Fruit fly (Drosophila melanogaster) whole organism, embryonic: ENCODE measurements around the gene CG12659.

Source experiments
- CG10147 ChIP-seq: fragments of 200-800 bp; sonication (Bioruptor generic); optimal IDR thresholded peaks from 2 replicates; lab custom pipeline; 2019; ENCODE audit warnings: missing biosample characterization, mild to moderate bottlenecking, missing genetic modification characterization, moderate library complexity
- CG10543 ChIP-seq: fragments of 200-800 bp; sonication (Bioruptor generic); optimal IDR thresholded peaks from 3 replicates; lab custom pipeline; 2017; ENCODE audit warnings: missing biosample characterization, mild to moderate bottlenecking, missing genetic modification characterization, moderate library complexity
- CG11093 ChIP-seq: fragments of 200-800 bp; sonication (Bioruptor generic); IDR thresholded peaks from 3 replicates; pipeline ENCODE4 v1.3.6; 2022; ENCODE audit warnings: missing biosample characterization, missing genetic modification characterization
- CG12071 ChIP-seq: fragments of 200-800 bp; sonication (Bioruptor generic); optimal IDR thresholded peaks from 3 replicates; lab custom pipeline; 2018; ENCODE audit warnings: missing biosample characterization, mild to moderate bottlenecking, missing genetic modification characterization
- CG12744 ChIP-seq: fragments of 200-800 bp; sonication (Bioruptor generic); optimal IDR thresholded peaks from 2 replicates; lab custom pipeline; 2016; ENCODE audit warnings: missing biosample characterization, missing genetic modification characterization
- CG12769 ChIP-seq: fragments of 200-800 bp; sonication (Bioruptor generic); optimal IDR thresholded peaks from 2 replicates; lab custom pipeline; 2019; ENCODE audit warnings: missing biosample characterization, mild to moderate bottlenecking, missing genetic modification characterization, moderate library complexity
- CG12942 ChIP-seq: fragments of 200-800 bp; sonication (Bioruptor generic); optimal IDR thresholded peaks from 3 replicates; lab custom pipeline; 2016; ENCODE audit warnings: missing biosample characterization, missing genetic modification characterization
- CG13424 ChIP-seq: fragments of 200-800 bp; sonication (Bioruptor generic); optimal IDR thresholded peaks from 2 replicates; lab custom pipeline; 2019; ENCODE audit warnings: missing biosample characterization, mild to moderate bottlenecking, missing genetic modification characterization, moderate library complexity
- CG15073 ChIP-seq: fragments of 200-800 bp; sonication (Bioruptor generic); optimal IDR thresholded peaks from 2 replicates; lab custom pipeline; 2016; ENCODE audit warnings: missing biosample characterization, missing genetic modification characterization
- CG17568 ChIP-seq: fragments of 200-800 bp; sonication (Bioruptor generic); optimal IDR thresholded peaks from 2 replicates; lab custom pipeline; 2018; ENCODE audit warnings: missing biosample characterization, mild to moderate bottlenecking, missing genetic modification characterization, moderate library complexity
- CG2202 ChIP-seq: fragments of 200-800 bp; sonication (Bioruptor generic); optimal IDR thresholded peaks from 2 replicates; lab custom pipeline; 2018; ENCODE audit warnings: missing biosample characterization, mild to moderate bottlenecking, missing genetic modification characterization
- CG2875 ChIP-seq: fragments of 200-800 bp; sonication (Bioruptor generic); optimal IDR thresholded peaks from 2 replicates; lab custom pipeline; 2017; ENCODE audit warnings: missing biosample characterization, mild to moderate bottlenecking, missing genetic modification characterization, missing genetic modification reagents
- CG6689 ChIP-seq: fragments of 200-800 bp; sonication (Bioruptor generic); IDR thresholded peaks from 2 replicates; pipeline ENCODE4 v1.3.6; 2022; ENCODE audit warnings: missing biosample characterization, missing genetic modification characterization
- CG7271 ChIP-seq: fragments of 200-800 bp; sonication (Bioruptor generic); optimal IDR thresholded peaks from 2 replicates; lab custom pipeline; 2018; ENCODE audit warnings: missing biosample characterization, mild to moderate bottlenecking, missing genetic modification characterization, moderate library complexity
- CG7745 ChIP-seq: fragments of 200-800 bp; sonication (Bioruptor generic); optimal IDR thresholded peaks from 2 replicates; lab custom pipeline; 2018; ENCODE audit warnings: missing biosample characterization, mild to moderate bottlenecking, missing genetic modification characterization, moderate library complexity
- CG8281 ChIP-seq: fragments of 200-800 bp; sonication (Bioruptor generic); optimal IDR thresholded peaks from 2 replicates; lab custom pipeline; 2018; ENCODE audit warnings: missing biosample characterization, mild to moderate bottlenecking, missing genetic modification characterization, moderate library complexity
- CG9437 ChIP-seq: fragments of 200-800 bp; sonication (Bioruptor generic); optimal IDR thresholded peaks from 2 replicates; lab custom pipeline; 2018; ENCODE audit warnings: missing biosample characterization, mild to moderate bottlenecking, missing genetic modification characterization
- CG9797 ChIP-seq: fragments of 200-800 bp; sonication (Bioruptor generic); optimal IDR thresholded peaks from 3 replicates; lab custom pipeline; 2018; ENCODE audit warnings: missing biosample characterization, mild to moderate bottlenecking, missing genetic modification characterization
- Camta ChIP-seq: fragments of 200-800 bp; sonication (Bioruptor generic); optimal IDR thresholded peaks from 2 replicates; lab custom pipeline; 2016; ENCODE audit warnings: missing biosample characterization, missing genetic modification characterization
- CoRest ChIP-seq: fragments of 200-800 bp; sonication (Bioruptor generic); optimal IDR thresholded peaks from 3 replicates; lab custom pipeline; 2018; ENCODE audit warnings: missing biosample characterization, mild to moderate bottlenecking, missing genetic modification characterization, moderate library complexity
- Dad ChIP-seq: fragments of 200-800 bp; sonication (Bioruptor generic); optimal IDR thresholded peaks from 3 replicates; lab custom pipeline; 2016; ENCODE audit warnings: missing biosample characterization, missing genetic modification characterization
- Doc3 ChIP-seq: fragments of 200-800 bp; sonication (Bioruptor generic); IDR thresholded peaks from 3 replicates; pipeline ENCODE4 v1.3.6; 2022; ENCODE audit warnings: missing biosample characterization, missing genetic modification characterization; ENCODE audit not compliant: partially characterized antibody
- Drgx ChIP-seq: fragments of 200-800 bp; sonication (Bioruptor generic); IDR thresholded peaks from 2 replicates; pipeline ENCODE4 v1.3.6; 2022; ENCODE audit warnings: missing biosample characterization, missing genetic modification characterization
- Hmx ChIP-seq: fragments of 200-800 bp; sonication (Bioruptor generic); optimal IDR thresholded peaks from 2 replicates; lab custom pipeline; 2016; ENCODE audit warnings: missing biosample characterization, missing genetic modification characterization
- MBD-R2 ChIP-seq: fragments of 200-800 bp; sonication (Bioruptor generic); IDR thresholded peaks from 2 replicates; pipeline ENCODE4 v1.3.6; 2022; ENCODE audit warnings: missing biosample characterization, missing genetic modification characterization
- Mes4 ChIP-seq: fragments of 200-800 bp; sonication (Bioruptor generic); optimal IDR thresholded peaks from 2 replicates; lab custom pipeline; 2016; ENCODE audit warnings: missing biosample characterization, missing genetic modification characterization
- NC2α ChIP-seq: fragments of 200-800 bp; sonication (Bioruptor generic); optimal IDR thresholded peaks from 2 replicates; lab custom pipeline; 2016; ENCODE audit warnings: missing biosample characterization, missing genetic modification characterization
- Rfx ChIP-seq: fragments of 200-800 bp; sonication (Bioruptor generic); IDR thresholded peaks from 2 replicates; pipeline ENCODE4 v1.3.6; 2022; ENCODE audit warnings: missing biosample characterization, missing genetic modification characterization
- Sox102F ChIP-seq: fragments of 200-800 bp; sonication (Bioruptor generic); optimal IDR thresholded peaks from 2 replicates; lab custom pipeline; 2018; ENCODE audit warnings: missing biosample characterization, mild to moderate bottlenecking, missing genetic modification characterization, moderate library complexity
- Vsx1 ChIP-seq: fragments of 200-800 bp; sonication (Bioruptor generic); optimal IDR thresholded peaks from 2 replicates; lab custom pipeline; 2017; ENCODE audit warnings: missing biosample characterization, mild to moderate bottlenecking, missing genetic modification characterization, missing genetic modification reagents
- amos ChIP-seq: fragments of 200-800 bp; sonication (Bioruptor generic); IDR thresholded peaks from 2 replicates; pipeline ENCODE4 v1.3.6; 2022; ENCODE audit warnings: missing biosample characterization, missing genetic modification characterization; ENCODE audit not compliant: partially characterized antibody
- ase ChIP-seq: fragments of 200-800 bp; sonication (Bioruptor generic); IDR thresholded peaks from 3 replicates; pipeline ENCODE4 v1.3.6; 2022; ENCODE audit warnings: missing biosample characterization, missing genetic modification characterization
- ash1 ChIP-seq: fragments of 200-800 bp; sonication (Bioruptor generic); optimal IDR thresholded peaks from 2 replicates; lab custom pipeline; 2018; ENCODE audit warnings: missing biosample characterization, mild to moderate bottlenecking, missing genetic modification characterization
- bab2 ChIP-seq: fragments of 200-800 bp; sonication (Bioruptor generic); optimal IDR thresholded peaks from 2 replicates; lab custom pipeline; 2016; ENCODE audit warnings: missing biosample characterization, missing genetic modification characterization
- bigmax ChIP-seq: fragments of 200-800 bp; sonication (Bioruptor generic); optimal IDR thresholded peaks from 2 replicates; lab custom pipeline; 2018; ENCODE audit warnings: missing biosample characterization, mild to moderate bottlenecking, missing genetic modification characterization
- en ChIP-seq: fragments of 200-800 bp; sonication (Bioruptor generic); optimal IDR thresholded peaks from 2 replicates; lab custom pipeline; 2016; ENCODE audit warnings: missing biosample characterization, missing genetic modification characterization
- ewg ChIP-seq: fragments of 200-800 bp; sonication (Bioruptor generic); optimal IDR thresholded peaks from 3 replicates; lab custom pipeline; 2017; ENCODE audit warnings: mild to moderate bottlenecking, missing biosample characterization, missing genetic modification reagents, missing genetic modification characterization
- gcm2 ChIP-seq: fragments of 200-800 bp; sonication (Bioruptor generic); optimal IDR thresholded peaks from 2 replicates; lab custom pipeline; 2016; ENCODE audit warnings: missing biosample characterization, missing genetic modification characterization
- gem ChIP-seq: fragments of 200-800 bp; sonication (Bioruptor generic); optimal IDR thresholded peaks from 2 replicates; lab custom pipeline; 2019; ENCODE audit warnings: missing biosample characterization, mild to moderate bottlenecking, missing genetic modification characterization, moderate library complexity
- gfzf ChIP-seq: fragments of 200-800 bp; sonication (Bioruptor generic); optimal IDR thresholded peaks from 2 replicates; lab custom pipeline; 2016; ENCODE audit warnings: missing biosample characterization, mild to moderate bottlenecking, missing genetic modification characterization, moderate library complexity
- grau ChIP-seq: fragments of 200-800 bp; optimal IDR thresholded peaks from 3 replicates; lab custom pipeline; 2019; ENCODE audit warnings: missing biosample characterization, mild to moderate bottlenecking, missing genetic modification characterization, moderate library complexity
- hbn ChIP-seq: fragments of 200-800 bp; sonication (Bioruptor generic); IDR thresholded peaks from 2 replicates; pipeline ENCODE4 v1.3.6; 2022; ENCODE audit warnings: missing biosample characterization, missing genetic modification characterization; ENCODE audit not compliant: partially characterized antibody
- ken ChIP-seq: fragments of 200-800 bp; sonication (Bioruptor generic); IDR thresholded peaks from 3 replicates; pipeline ENCODE4 v1.3.6; 2022; ENCODE audit warnings: missing biosample characterization, missing genetic modification characterization
- lmd ChIP-seq: fragments of 200-800 bp; sonication (Bioruptor generic); IDR thresholded peaks from 2 replicates; pipeline ENCODE4 v1.3.6; 2022; ENCODE audit warnings: missing biosample characterization, missing genetic modification characterization
- onecut ChIP-seq: fragments of 200-800 bp; sonication (Bioruptor generic); IDR thresholded peaks from 2 replicates; pipeline ENCODE4 v1.3.6; 2022; ENCODE audit warnings: missing biosample characterization, missing genetic modification characterization
- run ChIP-seq: fragments of 200-800 bp; sonication (Bioruptor generic); optimal IDR thresholded peaks from 3 replicates; lab custom pipeline; 2018; ENCODE audit warnings: missing biosample characterization, mild to moderate bottlenecking, missing genetic modification characterization
- stc ChIP-seq: fragments of 200-800 bp; sonication (Bioruptor generic); IDR thresholded peaks from 2 replicates; pipeline ENCODE4 v1.3.6; 2022; ENCODE audit warnings: missing biosample characterization, missing genetic modification characterization
- tna ChIP-seq: fragments of 200-800 bp; sonication (Bioruptor generic); IDR thresholded peaks from 2 replicates; pipeline ENCODE4 v1.3.6; 2022; ENCODE audit warnings: missing biosample characterization, missing genetic modification characterization; ENCODE audit not compliant: partially characterized antibody
- ttk ChIP-seq: fragments of 200-800 bp; sonication (Bioruptor generic); IDR thresholded peaks from 2 replicates; pipeline ENCODE4 v2.1.2; 2022; ENCODE audit warnings: missing biosample characterization, missing genetic modification characterization
- twi ChIP-seq: fragments of 200-800 bp; optimal IDR thresholded peaks from 2 replicates; lab custom pipeline; 2019; ENCODE audit warnings: missing biosample characterization, mild to moderate bottlenecking, missing genetic modification characterization, moderate library complexity
- wdn ChIP-seq: fragments of 200-800 bp; sonication (Bioruptor generic); IDR thresholded peaks from 2 replicates; pipeline ENCODE4 v1.3.6; 2022; ENCODE audit warnings: missing biosample characterization, missing genetic modification characterization
- wor ChIP-seq: fragments of 200-800 bp; sonication (Bioruptor generic); IDR thresholded peaks from 2 replicates; pipeline ENCODE4 v1.3.6; 2022; ENCODE audit warnings: missing biosample characterization, missing genetic modification characterization

Gene CG12659

DNA sequence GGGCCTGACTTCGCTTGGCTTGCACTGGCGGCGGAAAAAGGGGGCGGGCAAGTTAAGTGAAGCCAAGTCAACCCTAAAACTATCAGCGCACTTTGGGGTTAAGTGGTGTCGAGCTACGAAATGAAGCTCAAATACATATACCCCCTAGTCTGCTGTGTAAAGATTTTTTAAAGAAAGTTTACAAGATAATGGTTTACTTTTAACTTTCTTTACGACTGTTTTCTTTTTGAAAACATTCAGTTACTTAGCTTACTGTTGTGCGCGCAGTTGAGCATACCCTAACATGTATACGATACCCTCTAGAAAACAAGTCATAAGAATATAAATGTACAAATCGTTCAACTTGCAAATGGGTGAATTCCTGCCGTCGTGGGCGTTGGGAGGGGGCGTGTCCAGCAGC is 48.8 kb downstream of the CG12659 start (continued):
- TF ChIP-seq gem (peak; percentile 68), Dad (GFP tag; lab: Kevin White, UChicago) (no peak), NC2α (GFP tag; lab: Kevin White, UChicago) (no peak), hbn (GFP tag; lab: Robert Waterston, UW) (no peak), CG10543 (GFP tag; lab: Kevin White, UChicago) (no peak), ewg (no peak), run (no peak), Drgx (GFP tag; lab: Robert Waterston, UW) (no peak), CG13424 (tag; lab: Kevin White, UChicago) (peak; percentile 29), CG12769 (tag; lab: Kevin White, UChicago) (no peak), gfzf (GFP tag; lab: Kevin White, UChicago) (no peak), ken (0 out of 3 replicates have a peak, but pooled peaks have one; percentile 25), lmd (GFP tag; lab: Robert Waterston, UW) (peak; percentile 48), amos (GFP tag; lab: Robert Waterston, UW) (no peak), ase (GFP tag; lab: Robert Waterston, UW) (0 out of 3 replicates have a peak, but pooled peaks have one; percentile 42), Camta (GFP tag; lab: Kevin White, UChicago) (no peak), CG12744 (no peak), Rfx (GFP tag; lab: Robert Waterston, UW) (no peak), CG12942 (GFP tag; lab: Kevin White, UChicago) (no peak), CG7271 (no peak), grau (no peak), CG2875 (GFP tag; lab: Kevin White, UChicago) (no peak), CG9437 (no peak), CG15073 (no peak), wdn (GFP tag; lab: Robert Waterston, UW) (no peak), CG11093 (GFP tag; lab: Robert Waterston, UW) (no peak), CG8281 (tag; lab: Kevin White, UChicago) (no peak), bab2 (GFP tag; lab: Kevin White, UChicago) (peak; percentile 42), CG6689 (GFP tag; lab: Robert Waterston, UW) (peak; percentile 52; the same call in 1 of the 2 replicates), CG7745 (no peak), CoRest (tag; lab: Kevin White, UChicago) (no peak), CG10147 (GFP tag; lab: Kevin White, UChicago) (no peak), Doc3 (GFP tag; lab: Robert Waterston, UW) (no peak), Mes4 (no peak), ash1 (GFP tag; lab: Kevin White, UChicago) (no peak), tna (GFP tag; lab: Robert Waterston, UW) (no peak), MBD-R2 (GFP tag; lab: Robert Waterston, UW) (no peak), Vsx1 (GFP tag; lab: Kevin White, UChicago) (no peak), CG9797 (GFP tag; lab: Kevin White, UChicago) (no peak), bigmax (GFP tag; lab: Kevin White, UChicago) (no peak), stc (GFP tag; lab: Robert Waterston, UW) (no peak), twi (tag; lab: Kevin White, UChicago) (no peak), wor (GFP tag; lab: Robert Waterston, UW) (no peak), Sox102F (GFP tag; lab: Kevin White, UChicago) (no peak), en (GFP tag; lab: Kevin White, UChicago) (no peak), CG12071 (no peak), onecut (GFP tag; lab: Robert Waterston, UW) (no peak), ttk (GFP tag; lab: Robert Waterston, UW) (no peak), Hmx (GFP tag; lab: Kevin White, UChicago) (no peak), CG17568 (GFP tag; lab: Kevin White, UChicago) (no peak), gcm2 (GFP tag; lab: Kevin White, UChicago) (no peak), CG2202 (no peak)
